Worm (Caenorhabditis elegans): Measurements from ENCODE around the gene clec-225.

The clec-225 gene

DNA sequence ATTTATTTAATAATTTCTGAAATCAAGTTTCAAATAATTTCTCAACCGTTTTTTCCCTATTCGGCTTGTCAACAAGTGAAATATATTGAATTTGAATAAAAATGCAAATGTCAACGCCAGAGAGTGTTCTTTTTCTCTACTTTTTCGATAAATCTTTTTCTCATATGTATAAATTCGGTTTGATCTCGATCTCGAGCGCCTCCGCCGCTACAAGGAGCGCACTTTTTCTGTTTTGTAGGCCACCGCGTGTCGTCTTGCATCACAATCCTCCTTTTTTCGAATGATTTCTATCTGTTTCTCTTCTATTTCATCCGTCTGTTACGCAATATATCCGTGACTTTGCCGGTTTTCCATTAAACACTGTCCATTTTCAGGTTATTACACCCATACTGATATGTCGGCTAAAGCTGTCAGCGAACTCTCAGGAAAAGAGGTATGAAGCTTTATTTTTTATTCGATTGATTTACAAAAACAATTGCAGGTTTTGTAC is 18.5 kb downstream of the clec-225 start, which contains the start of gene acly-2:
Gene acly-2 (plus strand): TSS at position 375 of the 490 bp plus-strand sequence.
- TF ChIP-seq nhr-42 (GFP tag; IDR thresholded peaks at IDR 0.05) (no peak), unc-130 (GFP tag; optimal IDR thresholded peaks at IDR 0.05) (no peak), T26A8.4 (GFP tag; IDR thresholded peaks at IDR 0.05) (no peak), nhr-28 (tag; optimal IDR thresholded peaks at IDR 0.05) (peak; percentile 42)

DNA sequence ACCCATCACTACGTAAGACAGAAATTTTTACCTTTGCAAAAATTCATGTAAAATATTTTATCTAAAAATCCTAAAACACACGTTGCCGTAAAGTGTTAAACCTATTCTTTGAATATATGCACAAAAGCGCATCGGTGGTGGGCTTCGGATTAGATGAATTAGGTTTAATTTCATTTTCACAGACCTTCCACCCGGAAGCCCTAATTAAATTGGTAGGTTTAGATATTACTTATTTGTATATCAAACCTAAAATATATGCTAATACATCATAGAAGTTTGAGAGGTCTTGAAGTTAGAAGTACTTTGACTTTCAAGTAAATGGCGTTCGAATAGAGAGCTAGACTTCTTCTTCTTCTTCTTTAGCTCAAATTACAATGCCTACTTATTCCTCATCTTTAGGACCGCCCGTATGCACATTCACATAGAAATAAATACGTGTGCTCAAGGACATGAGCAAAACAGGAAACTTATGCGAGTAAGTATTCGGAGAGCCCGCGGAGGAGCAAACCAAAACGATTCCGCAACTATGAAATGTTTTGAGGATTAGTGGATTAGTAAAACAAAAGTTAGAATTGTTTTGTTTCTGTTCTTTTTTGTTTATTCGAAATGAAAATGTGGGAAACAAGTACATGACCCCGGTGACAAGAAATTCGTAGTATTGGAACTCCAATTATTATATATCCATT is 20.0 kb downstream of the clec-225 start:
- TF ChIP-seq unc-62 (GFP tag; optimal IDR thresholded peaks at IDR 0.05 in 1 of 2) (peak in 1 of 2 experiments; percentile 65), unc-62 (tag; optimal IDR thresholded peaks at IDR 0.05) (no peak), aha-1 (tag) (no peak)

DNA sequence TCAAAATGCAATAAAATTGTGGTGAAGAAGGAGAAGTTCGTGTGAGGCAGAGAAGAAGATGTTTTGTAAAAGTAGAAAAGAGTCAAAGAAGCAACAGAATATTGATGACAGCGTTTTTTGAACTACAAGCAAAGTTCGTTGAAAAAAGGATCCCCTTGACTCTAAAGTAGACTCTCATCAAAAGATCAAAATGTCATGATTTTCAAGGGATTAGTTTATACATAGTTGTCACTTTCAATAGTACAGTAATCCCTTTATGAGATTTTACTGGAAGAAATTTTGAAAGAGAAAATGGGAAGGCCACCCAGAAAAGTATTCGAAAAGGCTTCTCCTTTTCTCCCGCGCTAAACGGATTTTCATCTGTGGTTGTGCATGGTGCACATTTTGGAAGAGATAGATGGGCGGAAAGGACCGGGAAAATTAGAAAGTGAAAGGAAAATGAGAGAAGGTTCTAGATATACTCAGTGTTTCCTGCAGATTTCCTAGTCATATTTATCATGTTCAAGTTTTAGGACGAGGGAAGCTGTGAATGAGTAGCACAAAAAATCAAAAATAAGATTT is 21.7 kb downstream of the clec-225 start:
- TF ChIP-seq daf-8 (GFP tag; IDR thresholded peaks at IDR 0.05) (no peak), snpc-4 (tag; optimal IDR thresholded peaks at IDR 0.05) (no peak), unc-62 (GFP tag; optimal IDR thresholded peaks at IDR 0.05 in 1 of 2) (peak in 1 of 2 experiments; percentile 91), unc-62 (tag; optimal IDR thresholded peaks at IDR 0.05) (no peak), tag-97 (GFP tag; IDR thresholded peaks at IDR 0.05) (no peak)

DNA sequence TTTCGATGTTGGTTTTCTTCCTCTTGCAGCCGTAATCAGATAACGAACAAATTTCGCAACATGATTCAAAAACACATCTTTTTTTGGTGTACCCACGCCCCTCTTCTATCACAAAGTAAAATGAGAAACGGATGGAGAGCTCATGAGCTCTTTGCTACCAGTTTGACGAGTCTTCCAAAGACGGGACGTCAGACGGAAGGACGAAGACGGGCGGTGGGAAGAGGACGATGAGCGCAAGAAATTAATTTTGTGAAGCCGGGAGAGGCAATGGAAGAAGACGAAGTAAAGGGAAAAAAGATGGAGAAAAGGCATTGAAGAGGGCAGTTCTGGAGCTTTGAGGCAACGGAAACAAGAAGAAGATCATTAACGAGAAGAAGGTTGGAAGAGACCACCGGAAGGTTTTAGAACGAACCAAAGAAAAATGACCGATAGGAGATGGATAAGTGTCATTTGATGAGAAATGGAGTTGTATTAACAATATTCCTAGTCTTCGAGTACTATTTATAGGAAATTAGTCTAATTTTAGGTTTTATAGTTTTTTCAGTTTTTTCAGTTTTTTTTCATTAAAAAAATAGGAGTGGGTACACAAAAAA is 23.0 kb downstream of the clec-225 start:
- peak; percentile 97 for TF ChIP-seq aha-1 (tag)
- no peak for TF ChIP-seq zip-2 (tag; optimal IDR thresholded peaks at IDR 0.05)
- 0 out of 2 replicates have a peak, but pooled peaks have one; percentile 23 for TF ChIP-seq ceh-20 (GFP tag; IDR thresholded peaks at IDR 0.05)

DNA sequence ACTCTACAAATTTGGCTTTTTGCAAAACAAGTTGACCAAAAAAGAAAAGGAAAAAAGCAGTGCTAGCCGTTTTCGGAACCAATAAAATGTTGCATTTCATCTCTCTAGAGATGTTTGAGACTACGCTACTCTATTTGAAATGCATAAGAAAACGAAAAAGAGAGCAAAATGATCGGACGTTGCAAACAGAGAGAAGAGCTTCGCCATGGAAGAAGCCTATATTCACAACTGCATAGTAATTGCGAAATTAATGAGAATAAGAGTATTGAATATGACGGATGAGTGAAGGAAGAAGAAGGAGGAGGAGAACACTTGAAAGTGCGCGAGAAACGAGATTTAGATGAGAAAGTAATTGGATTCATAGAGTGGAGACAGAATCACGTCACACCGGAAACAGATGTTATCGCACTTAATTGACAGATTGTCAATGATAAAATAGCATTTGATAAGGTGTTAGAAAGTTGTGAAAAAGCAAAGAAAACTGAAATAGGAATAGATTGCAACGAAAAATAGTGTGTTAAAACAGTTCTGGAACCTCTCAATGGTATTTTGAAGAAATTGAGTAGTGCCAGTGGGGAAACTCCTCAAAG is 28.8 kb downstream of the clec-225 start:
- TF ChIP-seq dmd-6 (GFP tag; IDR thresholded peaks at IDR 0.05) (peak; percentile 15; the same call in 1 of the 2 replicates), lsy-2 (tag; optimal IDR thresholded peaks at IDR 0.05) (no peak), unc-62 (GFP tag; optimal IDR thresholded peaks at IDR 0.05 in 1 of 2) (peak in 1 of 2 experiments; percentile 84), unc-62 (tag; optimal IDR thresholded peaks at IDR 0.05) (no peak)

DNA sequence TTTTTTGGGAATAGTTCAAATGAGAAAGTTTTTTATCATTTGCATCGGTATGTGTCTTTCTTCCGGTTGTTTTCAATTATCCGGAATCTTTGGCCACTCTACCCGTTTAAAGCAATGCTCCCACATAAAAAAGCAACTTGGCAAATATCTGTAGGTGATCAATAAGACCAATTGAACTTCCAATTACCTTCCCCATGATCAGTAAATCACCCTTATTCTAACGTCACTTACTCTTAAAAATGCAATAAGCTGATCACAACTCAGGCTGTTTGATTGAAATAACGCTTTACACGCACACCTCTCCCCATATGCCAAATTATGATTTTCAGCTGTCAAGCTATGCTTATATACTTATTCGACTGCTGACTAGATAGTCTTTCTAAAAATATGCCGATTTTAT is 39.0 kb downstream of the clec-225 start, which contains the start of gene C34B4.5:
Gene C34B4.5 (plus strand): TSS at position 301 of the 400 bp plus-strand sequence.
- TF ChIP-seq ceh-28 (tag; optimal IDR thresholded peaks at IDR 0.05) (no peak), sdz-12 (GFP tag; optimal IDR thresholded peaks at IDR 0.05) (no peak), aha-1 (tag) (no peak), ces-1 (GFP tag; optimal IDR thresholded peaks at IDR 0.05) (no peak), Y48G9A.11 (GFP tag; IDR thresholded peaks at IDR 0.05) (no peak), skn-1 (tag; optimal IDR thresholded peaks at IDR 0.05) (no peak), Y75B8A.6 (GFP tag; IDR thresholded peaks at IDR 0.05) (no peak)

DNA sequence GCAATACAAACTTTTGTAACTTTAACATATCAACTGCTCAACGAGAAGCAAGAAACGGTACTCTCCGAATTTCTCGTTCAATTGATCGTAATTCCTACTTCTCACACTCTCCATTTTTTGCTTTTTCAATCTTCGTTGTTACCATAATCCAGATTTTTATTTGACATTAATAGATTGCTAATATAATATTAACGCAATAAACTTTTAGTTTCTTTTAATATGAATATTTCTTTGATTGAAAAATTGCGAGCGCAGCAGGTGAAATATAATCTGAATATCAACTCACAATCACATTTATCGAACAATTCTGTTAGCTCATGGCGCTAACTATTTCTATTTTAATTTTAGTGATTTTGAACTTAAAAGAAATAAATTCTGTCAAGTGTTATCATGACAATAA is 42.3 kb downstream of the clec-225 start, which contains the start of gene lurp-4:
Gene lurp-4 (plus strand): TSS at position 301 of the 400 bp plus-strand sequence.
- no peak for TF ChIP-seq ceh-82 (tag; optimal IDR thresholded peaks at IDR 0.05)
- TF ChIP-seq fkh-10 (GFP tag; optimal IDR thresholded peaks at IDR 0.05): no peak
- no peak for TF ChIP-seq F10B5.3 (tag; optimal IDR thresholded peaks at IDR 0.05)
- TF ChIP-seq spr-1 (tag; optimal IDR thresholded peaks at IDR 0.05): no peak
- no peak for TF ChIP-seq nhr-77 (tag; optimal IDR thresholded peaks at IDR 0.05)
- no peak for TF ChIP-seq ctbp-1 (GFP tag; IDR thresholded peaks at IDR 0.05)
- no peak for TF ChIP-seq duxl-1 (tag; optimal IDR thresholded peaks at IDR 0.05; ENCODE audit: poor library complexity)
- no peak for TF ChIP-seq T26A8.4 (GFP tag; IDR thresholded peaks at IDR 0.05)
- no peak for TF ChIP-seq aha-1 (tag)
- TF ChIP-seq ceh-28 (tag; optimal IDR thresholded peaks at IDR 0.05): no peak
- TF ChIP-seq lin-29 (GFP tag; IDR thresholded peaks at IDR 0.05): no peak
- no peak for TF ChIP-seq daf-8 (GFP tag; IDR thresholded peaks at IDR 0.05)
- TF ChIP-seq madf-9 (GFP tag; conservative IDR thresholded peaks at IDR 0.05): no peak
- TF ChIP-seq nhr-42 (GFP tag; IDR thresholded peaks at IDR 0.05): no peak
- no peak for TF ChIP-seq ztf-11 (tag; optimal IDR thresholded peaks at IDR 0.05)
